Worm (Caenorhabditis elegans): Measurements from ENCODE around the gene F19B2.5.

The F19B2.5 gene

ce11 chrV:20138407-20139044 is 25.4 kb downstream of the F19B2.5 start, which contains the start of gene Y113G7A.14:
Y113G7A.14 (minus strand) TSS chrV:20138457.
- TF ChIP-seq mcd-1 (GFP tag; IDR thresholded peaks at IDR 0.05): no peak
- TF ChIP-seq nfya-2 (GFP tag; IDR thresholded peaks at IDR 0.05): no peak
- TF ChIP-seq C06A6.2 (GFP tag; conservative IDR thresholded peaks at IDR 0.05): no peak
- no peak for TF ChIP-seq somi-1 (GFP tag; optimal IDR thresholded peaks at IDR 0.05)
- TF ChIP-seq egrh-3 (GFP tag; IDR thresholded peaks at IDR 0.05): peak; percentile 67; the same call in 1 of the 2 replicates
- 0 out of 2 replicates have a peak, but pooled peaks have one; percentile 48 for TF ChIP-seq ztf-25 (GFP tag; IDR thresholded peaks at IDR 0.05)

ce11 chrV:20135247-20135646 is 28.7 kb downstream of the F19B2.5 start, which contains the start of gene Y113G7A.22:
Y113G7A.22 (minus strand) TSS chrV:20135347.
- no peak for TF ChIP-seq B0336.3 (GFP tag; IDR thresholded peaks at IDR 0.05)
- no peak for TF ChIP-seq snpc-1.1 (tag; optimal IDR thresholded peaks at IDR 0.05; ENCODE audit: insufficient read depth)
- TF ChIP-seq hlh-26 (GFP tag; conservative IDR thresholded peaks at IDR 0.05): no peak
- TF ChIP-seq Y53F4B.3 (GFP tag; IDR thresholded peaks at IDR 0.05): no peak

ce11 chrV:20134797-20135196 is 29.2 kb downstream of the F19B2.5 start:
- TF ChIP-seq egrh-3 (GFP tag; IDR thresholded peaks at IDR 0.05) (peak; percentile 35; the same call in 1 of the 2 replicates), zfh-2 (GFP tag; conservative IDR thresholded peaks at IDR 0.05) (peak; percentile 60; the same call in 1 of the 2 replicates), ztf-25 (GFP tag; IDR thresholded peaks at IDR 0.05) (no peak), lin-26 (GFP tag; IDR thresholded peaks at IDR 0.05) (no peak)

ce11 chrV:20133163-20133562 is 30.8 kb downstream of the F19B2.5 start, which contains the start of gene ssu-1:
ssu-1 (minus strand) TSS chrV:20133263.
- TF ChIP-seq cebp-2 (GFP tag; IDR thresholded peaks at IDR 0.05) (no peak), ztf-26 (tag; optimal IDR thresholded peaks at IDR 0.05) (no peak)

- TF ChIP-seq Y53F4B.3 (GFP tag; IDR thresholded peaks at IDR 0.05): no peak
- peak; percentile 88 for TF ChIP-seq zfh-2 (GFP tag; conservative IDR thresholded peaks at IDR 0.05)
- TF ChIP-seq dpl-1 (GFP tag; optimal IDR thresholded peaks at IDR 0.05): no peak
- no peak for TF ChIP-seq ceh-40 (GFP tag; IDR thresholded peaks at IDR 0.05)
- no peak for TF ChIP-seq rec-8 (tag; optimal IDR thresholded peaks at IDR 0.05)
- TF ChIP-seq hlh-26 (GFP tag; conservative IDR thresholded peaks at IDR 0.05): no peak
- 0 out of 2 replicates have a peak, but pooled peaks have one; percentile 31 for TF ChIP-seq nhr-120 (GFP tag; IDR thresholded peaks at IDR 0.05)
- TF ChIP-seq egrh-3 (GFP tag; IDR thresholded peaks at IDR 0.05): peak; percentile 68; the same call in 1 of the 2 replicates
- no peak for TF ChIP-seq xnd-1 (tag; optimal IDR thresholded peaks at IDR 0.05)
- TF ChIP-seq mxl-1 (tag; optimal IDR thresholded peaks at IDR 0.05): no peak
- no peak for TF ChIP-seq madf-6 (GFP tag; IDR thresholded peaks at IDR 0.05)
- no peak for TF ChIP-seq attf-3 (GFP tag; conservative IDR thresholded peaks at IDR 0.05)
- TF ChIP-seq aptf-3 (GFP tag; IDR thresholded peaks at IDR 0.05): no peak
- TF ChIP-seq sptf-2 (GFP tag; optimal IDR thresholded peaks at IDR 0.05): no peak
- no peak for TF ChIP-seq aptf-2 (GFP tag; conservative IDR thresholded peaks at IDR 0.05)
- no peak for TF ChIP-seq hlh-12 (tag; optimal IDR thresholded peaks at IDR 0.05)
- no peak for TF ChIP-seq attf-5 (GFP tag; optimal IDR thresholded peaks at IDR 0.05)
- TF ChIP-seq Y67H2A.10 (GFP tag; conservative IDR thresholded peaks at IDR 0.05): no peak
Observed at ce11 chrV:20127543-20127942, 36.4 kb downstream of the F19B2.5 start.

ce11 chrV:20126637-20127036 is 37.3 kb downstream of the F19B2.5 start:
- peak; percentile 68; the same call in 1 of the 2 replicates for TF ChIP-seq egrh-3 (GFP tag; IDR thresholded peaks at IDR 0.05)
- no peak for TF ChIP-seq ztf-25 (GFP tag; IDR thresholded peaks at IDR 0.05)
- no peak for TF ChIP-seq mes-4 (tag; optimal IDR thresholded peaks at IDR 0.05)
- TF ChIP-seq nhr-80 (tag; optimal IDR thresholded peaks at IDR 0.05): no peak
- 0 out of 2 replicates have a peak, but pooled peaks have one; percentile 12 for TF ChIP-seq D2030.7 (GFP tag; IDR thresholded peaks at IDR 0.05)
- no peak for TF ChIP-seq rcor-1 (GFP tag; IDR thresholded peaks at IDR 0.05)
- no peak for TF ChIP-seq dpff-1 (tag; optimal IDR thresholded peaks at IDR 0.05)
- peak; percentile 83 for TF ChIP-seq zfh-2 (GFP tag; conservative IDR thresholded peaks at IDR 0.05)
- TF ChIP-seq nhr-120 (GFP tag; IDR thresholded peaks at IDR 0.05): no peak
- TF ChIP-seq tbp1 (GFP tag; optimal IDR thresholded peaks at IDR 0.05): peak; percentile 39
- no peak for TF ChIP-seq hsf-1 (GFP tag; IDR thresholded peaks at IDR 0.05)
